Worm (Caenorhabditis elegans) whole organism, L4 larva: ENCODE results near the gene cwn-1.

ENCODE experiments used
- F26F4.8 ChIP-seq: fragments of 200-800 bp; sonication (Bioruptor generic); conservative IDR thresholded peaks from 2 replicates; pipeline ENCODE4 v1.3.6; 2022; ENCODE audit warnings: missing genetic modification characterization, missing compliant biosample characterization
- Y105C5A.15 ChIP-seq: fragments of 200-800 bp; sonication (Bioruptor generic); IDR thresholded peaks from 2 replicates; pipeline ENCODE4 v1.3.6; 2022; ENCODE audit warnings: missing genetic modification characterization, missing compliant biosample characterization
- aha-1 ChIP-seq: fragments of 150-350 bp; peaks from one replicate; lab custom pipeline; 2014; ENCODE audit warnings: missing biosample characterization, missing genetic modification characterization
- arid-1 ChIP-seq: fragments of 200-800 bp; sonication (Bioruptor generic); conservative IDR thresholded peaks from 2 replicates; pipeline ENCODE4 v1.3.6; 2022; ENCODE audit warnings: missing genetic modification reagents, missing genetic modification characterization, missing compliant biosample characterization
- ces-1 ChIP-seq: fragments of 150-350 bp; sonication (generic microtip); optimal IDR thresholded peaks from 4 replicates; lab custom pipeline; 2014; ENCODE audit warnings: missing biosample characterization, missing genetic modification reagents, missing genetic modification characterization
- cey-2 ChIP-seq: sonication (generic microtip); optimal IDR thresholded peaks from 3 replicates; lab custom pipeline; 2017; ENCODE audit warnings: missing genetic modification characterization, mild to moderate bottlenecking, missing compliant biosample characterization, antibody characterized with exemption, borderline replicate concordance; ENCODE audit not compliant: insufficient read depth
- daf-16 ChIP-seq, 3 experiments: sonication (generic microtip); optimal IDR thresholded peaks; 2 replicates each; lab custom pipeline; 2016 to 2017; ENCODE audit warnings: missing genetic modification characterization in 3 of 3, missing genetic modification reagents in 3 of 3, mild to moderate bottlenecking in 2 of 3, missing compliant biosample characterization in 2 of 3, missing biosample characterization in 1 of 3, moderate library complexity in 1 of 3
- daf-19 ChIP-seq: fragments of 200-800 bp; sonication (Bioruptor generic); conservative IDR thresholded peaks from 2 replicates; pipeline ENCODE4 v1.3.6; 2022; ENCODE audit warnings: missing genetic modification characterization, missing compliant biosample characterization
- dmd-6 ChIP-seq: fragments of 200-800 bp; sonication (Bioruptor generic); IDR thresholded peaks from 2 replicates; pipeline ENCODE4 v1.3.6; 2022; ENCODE audit warnings: missing genetic modification reagents, missing genetic modification characterization, missing compliant biosample characterization
- dve-1 ChIP-seq: sonication (generic microtip); optimal IDR thresholded peaks from 2 replicates; lab custom pipeline; 2017; ENCODE audit warnings: antibody characterized with exemption, mild to moderate bottlenecking, missing genetic modification characterization, missing compliant biosample characterization; ENCODE audit not compliant: insufficient read depth
- fkh-10 ChIP-seq: fragments of 150-350 bp; optimal IDR thresholded peaks from 2 replicates; lab custom pipeline; 2014; ENCODE audit warnings: missing biosample characterization, missing genetic modification reagents, missing genetic modification characterization
- hlh-11 ChIP-seq: fragments of 200-800 bp; sonication (Bioruptor generic); optimal IDR thresholded peaks from 2 replicates; lab custom pipeline; 2018; ENCODE audit warnings: mild to moderate bottlenecking, missing genetic modification characterization, missing compliant biosample characterization
- hlh-30 ChIP-seq: sonication (generic microtip); optimal IDR thresholded peaks from 2 replicates; lab custom pipeline; 2017; ENCODE audit warnings: antibody characterized with exemption, mild to moderate bottlenecking, missing genetic modification characterization, missing compliant biosample characterization; ENCODE audit not compliant: insufficient read depth
- lin-29 ChIP-seq: fragments of 200-800 bp; sonication (Bioruptor generic); IDR thresholded peaks from 2 replicates; pipeline ENCODE4 v1.3.6; 2022; ENCODE audit warnings: missing genetic modification reagents, missing genetic modification characterization, missing compliant biosample characterization
- lin-38 ChIP-seq: fragments of 200-800 bp; sonication (Bioruptor generic); IDR thresholded peaks from 2 replicates; pipeline ENCODE4 v1.3.6; 2022; ENCODE audit warnings: missing genetic modification reagents, missing genetic modification characterization, missing compliant biosample characterization
- lin-39 ChIP-seq: fragments of 150-350 bp; optimal IDR thresholded peaks from 2 replicates; lab custom pipeline; 2014; ENCODE audit warnings: missing biosample characterization, missing genetic modification reagents, missing genetic modification characterization
- madf-5 ChIP-seq, 2 experiments: fragments of 200-800 bp; sonication (Bioruptor generic); IDR thresholded peaks; 2 replicates each; pipeline ENCODE4 v1.3.6; 2022; ENCODE audit warnings: missing compliant biosample characterization in 2 of 2, missing genetic modification characterization in 2 of 2
- mxl-3 ChIP-seq: fragments of 200-800 bp; sonication (Bioruptor generic); optimal IDR thresholded peaks from 2 replicates; lab custom pipeline; 2018; ENCODE audit warnings: mild to moderate bottlenecking, missing genetic modification characterization, missing compliant biosample characterization
- nhr-237 ChIP-seq: sonication (generic microtip); optimal IDR thresholded peaks from 2 replicates; lab custom pipeline; 2017; ENCODE audit warnings: missing biosample characterization, missing genetic modification characterization
- nhr-28 ChIP-seq: fragments of 150-350 bp; optimal IDR thresholded peaks from 2 replicates; lab custom pipeline; 2014; ENCODE audit warnings: missing biosample characterization, missing genetic modification characterization
- nhr-41 ChIP-seq: fragments of 200-800 bp; sonication (Bioruptor generic); IDR thresholded peaks from 2 replicates; pipeline ENCODE4 v1.3.6; 2022; ENCODE audit warnings: missing genetic modification reagents, missing genetic modification characterization, missing compliant biosample characterization
- nhr-42 ChIP-seq: fragments of 200-800 bp; sonication (Bioruptor generic); IDR thresholded peaks from 2 replicates; pipeline ENCODE4 v1.3.6; 2022; ENCODE audit warnings: missing genetic modification characterization, missing compliant biosample characterization
- nhr-48 ChIP-seq: sonication (generic microtip); optimal IDR thresholded peaks from 2 replicates; lab custom pipeline; 2016; ENCODE audit warnings: mild to moderate bottlenecking, missing genetic modification characterization, missing compliant biosample characterization
- nhr-6 ChIP-seq: fragments of 150-350 bp; optimal IDR thresholded peaks from 2 replicates; lab custom pipeline; 2014; ENCODE audit warnings: missing biosample characterization, missing genetic modification characterization
- nhr-77 ChIP-seq: fragments of 150-350 bp; optimal IDR thresholded peaks from 2 replicates; lab custom pipeline; 2014; ENCODE audit warnings: missing biosample characterization, missing genetic modification characterization
- php-3 ChIP-seq: fragments of 200-800 bp; sonication (Bioruptor generic); IDR thresholded peaks from 2 replicates; pipeline ENCODE4 v1.3.6; 2022; ENCODE audit warnings: missing genetic modification reagents, missing genetic modification characterization, missing compliant biosample characterization
- pqm-1 ChIP-seq: sonication (generic microtip); optimal IDR thresholded peaks from 2 replicates; lab custom pipeline; 2017; ENCODE audit warnings: missing biosample characterization, missing genetic modification characterization
- sdz-12 ChIP-seq: fragments of 200-800 bp; sonication (Bioruptor generic); optimal IDR thresholded peaks from 2 replicates; lab custom pipeline; 2018; ENCODE audit warnings: mild to moderate bottlenecking, missing genetic modification characterization, missing compliant biosample characterization
- snpc-1.2 ChIP-seq: fragments of 200-800 bp; sonication (Bioruptor generic); IDR thresholded peaks from 2 replicates; pipeline ENCODE4 v1.3.6; 2022; ENCODE audit warnings: missing genetic modification reagents, missing genetic modification characterization, missing compliant biosample characterization
- unc-62 ChIP-seq, 3 experiments: fragments of 150-350 bp in 1 of 3; sonication (generic microtip); optimal IDR thresholded peaks in 2 of 3; peaks in 1 of 3; 1 replicate in 1 of 3; 2 replicates in 2 of 3; lab custom pipeline; 2014 to 2017; ENCODE audit warnings: missing biosample characterization in 3 of 3, missing genetic modification characterization in 3 of 3, missing genetic modification reagents in 3 of 3, missing genotype in 1 of 3
- zag-1 ChIP-seq: fragments of 150-350 bp; optimal IDR thresholded peaks from 2 replicates; lab custom pipeline; 2014; ENCODE audit warnings: missing biosample characterization, missing genetic modification characterization

The cwn-1 gene

DNA sequence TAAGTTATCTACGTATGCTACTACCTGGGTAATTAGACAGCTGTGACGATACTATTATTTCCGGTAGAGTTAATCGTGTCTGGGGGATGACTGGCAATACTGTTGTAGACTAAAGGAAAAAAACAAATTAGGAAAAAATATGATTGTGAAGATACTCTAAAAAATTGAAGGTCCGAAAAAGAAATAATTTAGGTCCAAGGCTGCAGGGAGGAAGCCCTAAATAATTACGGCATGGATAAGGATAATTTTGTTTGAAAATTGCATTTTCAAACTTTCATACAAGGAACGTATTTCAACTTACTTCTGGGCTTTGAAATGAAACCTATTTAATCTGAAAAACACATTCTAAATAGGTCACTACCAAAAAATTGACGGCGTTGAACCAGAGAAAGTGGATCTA, 4.5 kb downstream of the cwn-1 start, which contains the start of gene srd-3:
TSS of gene srd-3 (minus strand) at position 101 of the 400 bp plus-strand sequence.
- TF ChIP-seq lin-29 (GFP tag; lab: Robert Waterston, UW): no peak

DNA sequence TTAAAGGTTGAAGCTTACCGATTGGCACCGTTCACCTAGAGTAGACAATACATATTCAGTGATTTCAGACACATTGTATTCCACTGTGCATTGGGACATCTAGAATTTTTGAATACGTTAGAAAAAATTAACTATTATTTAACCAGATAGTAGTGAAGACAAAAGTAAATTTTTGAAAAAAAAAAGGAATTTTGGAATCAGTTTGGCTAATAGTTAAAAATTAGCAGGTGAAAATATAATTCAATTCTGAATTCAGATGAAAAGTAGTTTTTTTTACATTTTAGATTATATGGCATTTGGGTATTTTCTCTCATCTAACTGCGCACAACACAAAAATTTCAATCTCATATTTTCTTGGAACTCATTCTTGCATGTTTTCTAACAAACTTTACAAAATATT, 8.5 kb downstream of the cwn-1 start, which contains the start of gene nmur-2:
TSS of gene nmur-2 (minus strand) at position 101 of the 400 bp plus-strand sequence.
- no peak for TF ChIP-seq fkh-10 (GFP tag; lab: Kevin White, UChicago)
- TF ChIP-seq arid-1 (GFP tag; lab: Robert Waterston, UW): no peak
- TF ChIP-seq nhr-41 (GFP tag; lab: Robert Waterston, UW): no peak
- TF ChIP-seq dmd-6 (GFP tag; lab: Robert Waterston, UW): no peak
- no peak for TF ChIP-seq zag-1

DNA sequence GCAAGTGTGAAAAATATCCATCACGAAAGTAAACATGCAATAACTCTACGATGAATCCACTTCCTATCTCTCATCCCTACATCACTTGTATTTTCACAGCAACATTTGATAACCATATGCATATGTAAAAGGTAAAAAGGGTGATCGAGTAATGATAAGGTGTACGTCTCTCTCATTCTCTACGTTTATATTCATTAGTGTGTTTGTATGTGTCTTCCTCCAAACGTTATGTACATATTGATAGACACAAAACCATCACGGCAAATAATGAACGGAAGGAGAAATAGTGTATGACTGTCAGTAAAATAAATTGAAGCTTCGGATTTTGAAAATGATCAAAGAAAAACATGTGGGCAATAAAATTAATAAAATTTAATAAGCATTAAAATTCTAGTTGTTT, 10.9 kb downstream of the cwn-1 start:
- TF ChIP-seq nhr-6 (tag; lab: Kevin White, UChicago) (peak; percentile 0), sdz-12 (GFP tag; lab: Kevin White, UChicago) (no peak), daf-16 (GFP tag; optimal IDR thresholded peaks at IDR 0.05; lab: Kevin White, UChicago) (no peak), daf-16 (tag; optimal IDR thresholded peaks at IDR 0.05; lab: Kevin White, UChicago) (peak; percentile 47), nhr-28 (peak; percentile 78), daf-19 (no peak), fkh-10 (GFP tag; lab: Kevin White, UChicago) (no peak), nhr-48 (no peak), nhr-77 (tag; lab: Kevin White, UChicago) (no peak), pqm-1 (tag; lab: Kevin White, UChicago) (peak; percentile 79)
- TF ChIP-seq, all 104 proteins: peak for 4

DNA sequence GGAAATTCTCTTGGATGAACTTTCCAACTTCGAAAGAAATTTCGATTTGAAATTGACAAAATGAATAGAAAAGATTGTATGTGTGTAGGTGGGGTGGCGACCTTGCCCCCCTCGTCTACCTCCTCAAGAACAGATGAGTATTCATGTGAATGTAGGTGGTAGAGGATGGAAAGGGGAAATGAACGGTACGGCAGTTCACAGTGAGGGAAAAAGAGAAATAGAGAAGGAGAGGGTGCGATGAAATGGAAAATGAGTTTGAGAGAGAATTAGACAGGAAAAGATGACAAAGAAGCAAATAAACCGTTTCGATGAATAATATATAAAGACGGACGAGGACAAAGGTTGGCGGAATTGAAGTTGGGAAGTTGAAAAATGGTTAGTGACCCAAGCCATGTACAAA, 11.4 kb downstream of the cwn-1 start:
- no peak for TF ChIP-seq lin-38
- no peak for TF ChIP-seq nhr-42 (GFP tag; lab: Robert Waterston, UW)
- no peak for TF ChIP-seq php-3 (GFP tag; lab: Robert Waterston, UW)
- TF ChIP-seq lin-39 (tag; lab: Kevin White, UChicago): no peak
- peak; percentile 31 for TF ChIP-seq aha-1 (tag; lab: Kevin White, UChicago)
- TF ChIP-seq madf-5 (GFP tag; IDR thresholded peaks at IDR 0.05; lab: Robert Waterston, UW): no peak
- TF ChIP-seq Y105C5A.15 (GFP tag; lab: Robert Waterston, UW): no peak
- peak; percentile 11 for TF ChIP-seq hlh-11 (tag; lab: Kevin White, UChicago)
- peak; percentile 15 for TF ChIP-seq dve-1
- peak; percentile 9 for TF ChIP-seq nhr-28
- TF ChIP-seq ces-1 (GFP tag; lab: Kevin White, UChicago): no peak
- TF ChIP-seq snpc-1.2: no peak
- TF ChIP-seq zag-1: no peak
- TF ChIP-seq hlh-30 (tag; lab: Kevin White, UChicago): peak; percentile 39
- TF ChIP-seq, all 104 proteins: peak for 5

DNA sequence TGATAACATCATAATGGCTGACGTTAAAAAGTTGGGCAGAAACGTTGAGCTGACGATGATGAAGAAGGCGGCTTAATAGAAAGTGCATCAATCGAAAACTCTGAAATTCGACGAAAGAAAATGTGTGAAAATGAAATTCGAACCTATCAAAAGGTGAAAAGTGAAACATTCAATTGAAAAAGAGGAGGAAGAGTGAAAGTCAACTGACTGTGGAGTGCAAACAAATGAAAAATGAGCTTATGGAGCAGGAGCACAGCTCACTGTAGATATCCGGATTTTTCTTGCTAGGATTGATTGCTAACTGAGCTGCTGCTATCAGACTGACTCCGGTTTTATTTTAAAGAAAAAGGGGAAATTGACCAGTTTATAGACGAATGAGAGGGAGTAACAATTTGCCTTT, 12.3 kb downstream of the cwn-1 start, which contains the start of gene K10B4.3:
TSS of gene K10B4.3 (minus strand) at position 101 of the 400 bp plus-strand sequence.
- TF ChIP-seq mxl-3 (GFP tag; lab: Kevin White, UChicago): no peak
- no peak for TF ChIP-seq F26F4.8
- TF ChIP-seq cey-2 (tag; lab: Kevin White, UChicago): no peak
- peak in 1 of 2 experiments; percentile 70 for TF ChIP-seq unc-62 (GFP tag; optimal IDR thresholded peaks at IDR 0.05 in 1 of 2; lab: Kevin White, UChicago)
- no peak for TF ChIP-seq unc-62 (tag; optimal IDR thresholded peaks at IDR 0.05; lab: Kevin White, UChicago)

DNA sequence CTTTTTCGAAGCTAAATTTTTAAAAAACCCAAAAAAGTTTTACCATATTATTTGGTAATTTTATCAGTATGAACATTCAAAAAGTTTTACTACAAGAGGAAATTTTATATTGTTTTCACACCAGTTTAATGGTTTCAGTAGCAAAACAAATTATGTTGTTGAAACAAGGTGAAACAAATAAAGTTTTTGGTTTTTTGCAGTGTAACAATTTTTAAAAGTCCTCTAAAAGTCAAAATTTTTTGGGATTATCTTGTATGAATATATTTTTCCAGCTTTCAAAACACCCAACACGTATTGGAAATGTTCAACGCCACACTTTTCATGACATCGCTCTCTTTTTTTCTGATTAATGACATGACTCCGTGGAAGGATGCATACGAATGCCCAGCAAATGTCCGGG, 16.5 kb downstream of the cwn-1 start, which contains the start of gene srt-54:
TSS of gene srt-54 (plus strand) at position 301 of the 400 bp plus-strand sequence.
- TF ChIP-seq unc-62 (GFP tag; optimal IDR thresholded peaks at IDR 0.05 in 1 of 2; lab: Kevin White, UChicago) (peak in 1 of 2 experiments; percentile 43), unc-62 (tag; optimal IDR thresholded peaks at IDR 0.05; lab: Kevin White, UChicago) (no peak), nhr-237 (no peak)
